Worm (Caenorhabditis elegans) whole organism, L4 larva: Measurements from ENCODE around the gene plg-1.

ENCODE experiments used
- F10B5.3 ChIP-seq: sonication (generic microtip); optimal IDR thresholded peaks from 2 replicates; lab custom pipeline; 2016; ENCODE audit warnings: mild to moderate bottlenecking, missing genetic modification characterization, missing compliant biosample characterization
- F49E8.2 ChIP-seq: sonication (generic microtip); optimal IDR thresholded peaks from 2 replicates; lab custom pipeline; 2016; ENCODE audit warnings: missing compliant biosample characterization, mild to moderate bottlenecking, missing genetic modification characterization, borderline replicate concordance
- R02D3.7 ChIP-seq: fragments of 150-350 bp; sonication (generic microtip); optimal IDR thresholded peaks from 3 replicates; lab custom pipeline; 2014; ENCODE audit warnings: missing biosample characterization, missing genetic modification characterization
- T20F7.1 ChIP-seq: fragments of 200-800 bp; sonication (Bioruptor generic); optimal IDR thresholded peaks from 2 replicates; lab custom pipeline; 2018; ENCODE audit warnings: mild to moderate bottlenecking, missing genetic modification characterization, missing compliant biosample characterization
- Y5F2A.4 ChIP-seq: fragments of 200-800 bp; sonication (Bioruptor generic); optimal IDR thresholded peaks from 2 replicates; lab custom pipeline; 2018; ENCODE audit warnings: mild to moderate bottlenecking, missing genetic modification characterization, missing compliant biosample characterization
- Y75B8A.6 ChIP-seq: fragments of 200-800 bp; sonication (Bioruptor generic); IDR thresholded peaks from 2 replicates; pipeline ENCODE4 v1.3.6; 2022; ENCODE audit warnings: missing genetic modification reagents, missing genetic modification characterization, missing compliant biosample characterization
- ceh-82 ChIP-seq: sonication (generic microtip); optimal IDR thresholded peaks from 2 replicates; lab custom pipeline; 2017; ENCODE audit warnings: missing biosample characterization, missing genetic modification characterization
- ces-1 ChIP-seq: fragments of 150-350 bp; sonication (generic microtip); optimal IDR thresholded peaks from 4 replicates; lab custom pipeline; 2014; ENCODE audit warnings: missing biosample characterization, missing genetic modification reagents, missing genetic modification characterization
- cey-2 ChIP-seq: sonication (generic microtip); optimal IDR thresholded peaks from 3 replicates; lab custom pipeline; 2017; ENCODE audit warnings: missing genetic modification characterization, mild to moderate bottlenecking, missing compliant biosample characterization, antibody characterized with exemption, borderline replicate concordance; ENCODE audit not compliant: insufficient read depth
- daf-12 ChIP-seq: fragments of 150-350 bp; optimal IDR thresholded peaks from 2 replicates; lab custom pipeline; 2014; ENCODE audit warnings: missing biosample characterization, missing genetic modification reagents, missing genetic modification characterization
- dmd-6 ChIP-seq: fragments of 200-800 bp; sonication (Bioruptor generic); IDR thresholded peaks from 2 replicates; pipeline ENCODE4 v1.3.6; 2022; ENCODE audit warnings: missing genetic modification reagents, missing genetic modification characterization, missing compliant biosample characterization
- dmd-8 ChIP-seq: fragments of 200-800 bp; sonication (Bioruptor generic); IDR thresholded peaks from 2 replicates; pipeline ENCODE4 v1.3.6; 2022; ENCODE audit warnings: missing genetic modification characterization, missing compliant biosample characterization
- dmd-9 ChIP-seq: fragments of 200-800 bp; sonication (Bioruptor generic); IDR thresholded peaks from 2 replicates; pipeline ENCODE4 v1.3.6; 2022; ENCODE audit warnings: missing genetic modification reagents, missing genetic modification characterization, missing compliant biosample characterization
- dpl-1 ChIP-seq: fragments of 150-350 bp; optimal IDR thresholded peaks from 2 replicates; lab custom pipeline; 2014; ENCODE audit warnings: missing biosample characterization, missing genetic modification reagents, missing genetic modification characterization
- dve-1 ChIP-seq: sonication (generic microtip); optimal IDR thresholded peaks from 2 replicates; lab custom pipeline; 2017; ENCODE audit warnings: antibody characterized with exemption, mild to moderate bottlenecking, missing genetic modification characterization, missing compliant biosample characterization; ENCODE audit not compliant: insufficient read depth
- egl-27 ChIP-seq: sonication (generic microtip); optimal IDR thresholded peaks from 3 replicates; lab custom pipeline; 2017; ENCODE audit warnings: missing biosample characterization, missing genetic modification reagents, missing genetic modification characterization
- egl-43 ChIP-seq: fragments of 200-800 bp; sonication (Bioruptor generic); IDR thresholded peaks from 2 replicates; pipeline ENCODE4 v1.3.6; 2022; ENCODE audit warnings: missing genetic modification reagents, missing genetic modification characterization, missing compliant biosample characterization
- hlh-11 ChIP-seq: fragments of 200-800 bp; sonication (Bioruptor generic); optimal IDR thresholded peaks from 2 replicates; lab custom pipeline; 2018; ENCODE audit warnings: mild to moderate bottlenecking, missing genetic modification characterization, missing compliant biosample characterization
- hlh-30 ChIP-seq: sonication (generic microtip); optimal IDR thresholded peaks from 2 replicates; lab custom pipeline; 2017; ENCODE audit warnings: antibody characterized with exemption, mild to moderate bottlenecking, missing genetic modification characterization, missing compliant biosample characterization; ENCODE audit not compliant: insufficient read depth
- jun-1 ChIP-seq: fragments of 150-350 bp; optimal IDR thresholded peaks from 2 replicates; lab custom pipeline; 2014; ENCODE audit warnings: missing biosample characterization, missing genetic modification reagents, missing genetic modification characterization
- lin-1 ChIP-seq: fragments of 200-800 bp; sonication (Bioruptor generic); IDR thresholded peaks from 2 replicates; pipeline ENCODE4 v1.3.6; 2022; ENCODE audit warnings: missing genetic modification reagents, missing genetic modification characterization, missing compliant biosample characterization
- lin-15B ChIP-seq: fragments of 150-350 bp; sonication (generic microtip); optimal IDR thresholded peaks from 3 replicates; lab custom pipeline; 2014; ENCODE audit warnings: missing biosample characterization, missing genetic modification characterization
- lin-38 ChIP-seq: fragments of 200-800 bp; sonication (Bioruptor generic); IDR thresholded peaks from 2 replicates; pipeline ENCODE4 v1.3.6; 2022; ENCODE audit warnings: missing genetic modification reagents, missing genetic modification characterization, missing compliant biosample characterization
- madf-9 ChIP-seq: fragments of 200-800 bp; sonication (Bioruptor generic); conservative IDR thresholded peaks from 2 replicates; pipeline ENCODE4 v1.3.6; 2022; ENCODE audit warnings: missing genetic modification reagents, missing genetic modification characterization, missing compliant biosample characterization
- mdt-29 ChIP-seq: fragments of 200-800 bp; sonication (Bioruptor generic); IDR thresholded peaks from 2 replicates; pipeline ENCODE4 v1.3.6; 2022; ENCODE audit warnings: missing genetic modification reagents, missing genetic modification characterization, missing compliant biosample characterization
- mes-2 ChIP-seq: sonication (generic microtip); optimal IDR thresholded peaks from 2 replicates; lab custom pipeline; 2016; ENCODE audit warnings: missing genotype, mild to moderate bottlenecking, missing genetic modification characterization, missing compliant biosample characterization; ENCODE audit not compliant: poor library complexity, severe bottlenecking
- mxl-3 ChIP-seq: fragments of 200-800 bp; sonication (Bioruptor generic); optimal IDR thresholded peaks from 2 replicates; lab custom pipeline; 2018; ENCODE audit warnings: mild to moderate bottlenecking, missing genetic modification characterization, missing compliant biosample characterization
- nhr-10 ChIP-seq: fragments of 150-350 bp; optimal IDR thresholded peaks from 2 replicates; lab custom pipeline; 2014; ENCODE audit warnings: missing biosample characterization, missing genetic modification characterization
- nhr-102 ChIP-seq: sonication (generic microtip); optimal IDR thresholded peaks from 2 replicates; lab custom pipeline; 2016; ENCODE audit warnings: mild to moderate bottlenecking, missing genetic modification characterization, moderate library complexity, missing compliant biosample characterization
- nhr-25 ChIP-seq: sonication (generic microtip); optimal IDR thresholded peaks from 2 replicates; lab custom pipeline; 2017; ENCODE audit warnings: missing genetic modification characterization, mild to moderate bottlenecking, missing compliant biosample characterization, antibody characterized with exemption, moderate library complexity, borderline replicate concordance; ENCODE audit not compliant: insufficient read depth
- nhr-42 ChIP-seq: fragments of 200-800 bp; sonication (Bioruptor generic); IDR thresholded peaks from 2 replicates; pipeline ENCODE4 v1.3.6; 2022; ENCODE audit warnings: missing genetic modification characterization, missing compliant biosample characterization
- nhr-48 ChIP-seq: sonication (generic microtip); optimal IDR thresholded peaks from 2 replicates; lab custom pipeline; 2016; ENCODE audit warnings: mild to moderate bottlenecking, missing genetic modification characterization, missing compliant biosample characterization
- nhr-6 ChIP-seq: fragments of 150-350 bp; optimal IDR thresholded peaks from 2 replicates; lab custom pipeline; 2014; ENCODE audit warnings: missing biosample characterization, missing genetic modification characterization
- rbr-2 ChIP-seq: sonication (generic microtip); optimal IDR thresholded peaks from 2 replicates; lab custom pipeline; 2016; ENCODE audit warnings: missing genotype, missing genetic modification characterization, missing compliant biosample characterization
- sdz-12 ChIP-seq: fragments of 200-800 bp; sonication (Bioruptor generic); optimal IDR thresholded peaks from 2 replicates; lab custom pipeline; 2018; ENCODE audit warnings: mild to moderate bottlenecking, missing genetic modification characterization, missing compliant biosample characterization
- snpc-4 ChIP-seq: fragments of 150-350 bp; optimal IDR thresholded peaks from 2 replicates; lab custom pipeline; 2014; ENCODE audit warnings: missing biosample characterization, missing genetic modification characterization
- spr-3 ChIP-seq: fragments of 200-800 bp; sonication (Bioruptor generic); optimal IDR thresholded peaks from 2 replicates; lab custom pipeline; 2018; ENCODE audit warnings: mild to moderate bottlenecking, missing genetic modification characterization, missing compliant biosample characterization
- tag-97 ChIP-seq: fragments of 200-800 bp; sonication (Bioruptor generic); IDR thresholded peaks from 2 replicates; pipeline ENCODE4 v1.3.6; 2022; ENCODE audit warnings: missing genetic modification characterization, missing compliant biosample characterization
- tra-1 ChIP-seq: fragments of 200-800 bp; sonication (Bioruptor generic); IDR thresholded peaks from 2 replicates; pipeline ENCODE4 v1.3.6; 2022; ENCODE audit warnings: missing genetic modification reagents, missing genetic modification characterization, missing compliant biosample characterization
- unc-62 ChIP-seq, 3 experiments: fragments of 150-350 bp in 1 of 3; sonication (generic microtip); optimal IDR thresholded peaks in 2 of 3; peaks in 1 of 3; 1 replicate in 1 of 3; 2 replicates in 2 of 3; lab custom pipeline; 2014 to 2017; ENCODE audit warnings: missing biosample characterization in 3 of 3, missing genetic modification characterization in 3 of 3, missing genetic modification reagents in 3 of 3, missing genotype in 1 of 3
- vab-7 ChIP-seq: fragments of 200-800 bp; sonication (Bioruptor generic); IDR thresholded peaks from 2 replicates; pipeline ENCODE4 v1.3.6; 2022; ENCODE audit warnings: missing genetic modification reagents, missing genetic modification characterization, missing compliant biosample characterization
- zag-1 ChIP-seq: fragments of 150-350 bp; optimal IDR thresholded peaks from 2 replicates; lab custom pipeline; 2014; ENCODE audit warnings: missing biosample characterization, missing genetic modification characterization
- zfp-2 ChIP-seq: sonication (generic microtip); optimal IDR thresholded peaks from 2 replicates; lab custom pipeline; 2016; ENCODE audit warnings: mild to moderate bottlenecking, missing genetic modification characterization, missing compliant biosample characterization
- zfp-3 ChIP-seq: fragments of 200-800 bp; sonication (Bioruptor generic); conservative IDR thresholded peaks from 2 replicates; pipeline ENCODE4 v1.3.6; 2022; ENCODE audit warnings: missing genetic modification reagents, missing genetic modification characterization, missing compliant biosample characterization
- zip-11 ChIP-seq: fragments of 200-800 bp; sonication (Bioruptor generic); IDR thresholded peaks from 2 replicates; pipeline ENCODE4 v1.3.6; 2022; ENCODE audit warnings: missing genetic modification characterization, missing compliant biosample characterization
- ztf-11 ChIP-seq: fragments of 150-350 bp; optimal IDR thresholded peaks from 2 replicates; lab custom pipeline; 2014; ENCODE audit warnings: missing biosample characterization, missing genetic modification characterization

plg-1 gene

ce11 chrIII:8894782-8895181, 42.7 kb downstream of the plg-1 start, which contains the start of gene asna-1:
Gene asna-1, plus strand, starts transcription at chrIII:8895082.
- TF ChIP-seq F49E8.2 (no peak), lin-15B (no peak), hlh-30 (tag; lab: Kevin White, UChicago) (no peak), R02D3.7 (tag; lab: Kevin White, UChicago) (no peak), mdt-29 (GFP tag; lab: Robert Waterston, UW) (no peak), snpc-4 (no peak), ces-1 (GFP tag; lab: Kevin White, UChicago) (no peak)

DNA sequence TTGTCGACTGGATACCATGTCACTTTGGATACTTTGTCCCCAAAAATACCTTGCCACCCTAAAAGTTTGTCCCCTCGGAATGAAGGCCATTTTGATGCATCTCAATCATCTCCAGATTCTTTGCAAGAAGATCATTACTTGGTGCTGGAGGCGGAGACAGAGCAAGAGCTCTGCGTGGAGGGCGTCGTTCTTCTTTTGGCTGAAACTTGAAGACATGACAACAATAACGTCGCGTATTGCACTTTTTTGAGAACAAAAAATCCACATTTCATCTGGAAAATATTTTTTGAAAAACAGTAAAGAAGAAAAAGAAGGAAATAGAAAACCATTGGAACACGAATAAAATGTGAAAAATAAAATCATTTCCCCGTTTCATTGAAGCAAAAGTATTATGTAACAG, 46.2 kb downstream of the plg-1 start:
- 0 out of 2 replicates have a peak, but pooled peaks have one; percentile 15 for TF ChIP-seq dmd-8 (GFP tag; lab: Robert Waterston, UW)
- TF ChIP-seq lin-38 (GFP tag; lab: Robert Waterston, UW), result peak; percentile 29; the same call in 1 of the 2 replicates
- TF ChIP-seq, all 104 proteins: peak for 2; not testable (repeated sequence) for 102

DNA sequence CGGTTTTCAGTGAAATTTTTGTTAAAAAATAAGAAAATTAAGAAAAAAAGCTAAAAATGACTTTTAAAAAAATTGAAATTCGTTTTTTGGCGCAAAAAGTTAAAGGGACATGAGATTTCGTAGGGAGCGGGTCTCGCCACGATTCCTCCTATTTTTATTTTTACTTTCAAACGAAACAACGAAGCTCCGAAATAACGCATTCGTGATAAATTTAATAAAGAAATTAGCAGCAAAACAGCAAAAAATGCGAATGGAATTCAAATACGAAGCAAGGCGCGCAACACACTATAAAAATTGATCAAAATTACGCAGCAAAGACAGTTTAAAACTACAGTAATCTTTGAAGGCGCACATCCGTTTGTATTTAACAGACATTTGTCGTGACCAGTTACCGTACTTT, 47.7 kb downstream of the plg-1 start:
- TF ChIP-seq ztf-11 (tag; lab: Kevin White, UChicago), result no peak
- TF ChIP-seq rbr-2 (tag; lab: Kevin White, UChicago), result no peak
- TF ChIP-seq sdz-12 (GFP tag; lab: Kevin White, UChicago), result no peak
- 0 out of 2 replicates have a peak, but pooled peaks have one; percentile 26 for TF ChIP-seq lin-38 (GFP tag; lab: Robert Waterston, UW)
- TF ChIP-seq nhr-42 (GFP tag; lab: Robert Waterston, UW), result no peak
- peak; percentile 53 for TF ChIP-seq dpl-1 (GFP tag; lab: Kevin White, UChicago)
- TF ChIP-seq hlh-11 (tag; lab: Kevin White, UChicago), result no peak
- TF ChIP-seq mxl-3 (GFP tag; lab: Kevin White, UChicago), result no peak
- no peak for TF ChIP-seq nhr-25 (tag; lab: Kevin White, UChicago)
- no peak for TF ChIP-seq zfp-3
- TF ChIP-seq nhr-102 (tag; lab: Kevin White, UChicago), result no peak
- peak; percentile 6 for TF ChIP-seq dve-1 (tag; lab: Kevin White, UChicago)
- no peak for TF ChIP-seq jun-1 (tag; lab: Kevin White, UChicago)
- TF ChIP-seq nhr-10 (tag; lab: Kevin White, UChicago), result no peak
- TF ChIP-seq T20F7.1, result peak; percentile 86
- no peak for TF ChIP-seq tra-1 (GFP tag; lab: Robert Waterston, UW)
- no peak for TF ChIP-seq zag-1 (tag; lab: Kevin White, UChicago)
- peak; percentile 10 for TF ChIP-seq F49E8.2
- TF ChIP-seq zfp-2 (tag; lab: Kevin White, UChicago), result no peak
- TF ChIP-seq mes-2 (tag; lab: Kevin White, UChicago), result peak; percentile 60
- TF ChIP-seq nhr-6, result no peak
- TF ChIP-seq Y5F2A.4 (GFP tag; lab: Kevin White, UChicago), result no peak
- TF ChIP-seq dmd-6 (GFP tag; lab: Robert Waterston, UW), result no peak
- no peak for TF ChIP-seq F10B5.3
- TF ChIP-seq unc-62 (GFP tag; optimal IDR thresholded peaks at IDR 0.05 in 1 of 2; lab: Kevin White, UChicago), result peak in 1 of 2 experiments; percentile 91
- no peak for TF ChIP-seq unc-62 (tag; optimal IDR thresholded peaks at IDR 0.05; lab: Kevin White, UChicago)
- TF ChIP-seq vab-7 (GFP tag; lab: Robert Waterston, UW), result no peak
- TF ChIP-seq spr-3 (GFP tag; lab: Kevin White, UChicago), result no peak
- TF ChIP-seq nhr-48 (tag; lab: Kevin White, UChicago), result no peak
- no peak for TF ChIP-seq tag-97
- no peak for TF ChIP-seq egl-43 (GFP tag; lab: Robert Waterston, UW)
- no peak for TF ChIP-seq ceh-82 (tag; lab: Kevin White, UChicago)
- no peak for TF ChIP-seq Y75B8A.6 (GFP tag; lab: Robert Waterston, UW)
- no peak for TF ChIP-seq dmd-9
- no peak for TF ChIP-seq daf-12 (tag; lab: Kevin White, UChicago)
- TF ChIP-seq cey-2 (tag; lab: Kevin White, UChicago), result no peak
- TF ChIP-seq zip-11 (GFP tag; lab: Robert Waterston, UW), result no peak
- no peak for TF ChIP-seq lin-1 (GFP tag; lab: Robert Waterston, UW)
- TF ChIP-seq madf-9 (GFP tag; lab: Robert Waterston, UW), result no peak
- no peak for TF ChIP-seq egl-27 (tag; lab: Kevin White, UChicago)
